Worm (Caenorhabditis elegans) whole organism, young adult: ENCODE results near the gene sax-2.

ENCODE experiments used
- T07F8.4 ChIP-seq: sonication (generic microtip); optimal IDR thresholded peaks from 2 replicates; lab custom pipeline; 2016; ENCODE audit warnings: mild to moderate bottlenecking, missing genetic modification characterization, moderate library complexity, missing compliant biosample characterization
- pha-4 ChIP-seq: fragments of 150-350 bp; sonication (generic microtip); optimal IDR thresholded peaks from 2 replicates; lab custom pipeline; 2014; ENCODE audit warnings: missing biosample characterization, missing genetic modification reagents, missing genetic modification characterization
- snpc-3.4 ChIP-seq: sonication (generic microtip); optimal IDR thresholded peaks from 2 replicates; lab custom pipeline; 2017; ENCODE audit warnings: missing genetic modification characterization, mild to moderate bottlenecking, missing compliant biosample characterization, antibody characterized with exemption, moderate library complexity, missing genotype, missing genetic modification reagents

DNA sequence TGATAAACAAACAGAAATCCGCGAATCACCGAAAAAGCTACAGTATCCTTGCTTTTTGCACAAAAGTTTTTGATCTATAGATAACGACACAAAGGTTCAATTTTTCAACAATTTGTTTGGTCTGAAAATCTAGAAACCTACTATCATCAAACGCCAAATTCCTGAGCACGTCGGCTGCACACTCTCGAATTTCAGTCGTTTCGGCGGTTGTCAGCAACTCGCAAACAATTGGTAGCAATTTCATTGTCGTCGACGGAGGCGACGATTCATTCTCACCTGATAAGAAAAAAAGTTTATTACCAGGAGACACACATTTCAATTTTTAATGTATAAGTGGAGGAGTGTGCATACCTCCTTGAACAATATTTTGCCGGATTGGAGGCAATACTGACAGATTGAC, 36.4 kb downstream of the sax-2 start:
- TF ChIP-seq pha-4 (tag; lab: Kevin White, UChicago): no peak
- TF ChIP-seq T07F8.4 (tag; lab: Kevin White, UChicago): no peak
- no peak for TF ChIP-seq snpc-3.4 (tag; lab: Kevin White, UChicago)
